Worm (Caenorhabditis elegans): ENCODE measurements around the gene gbb-2.

The gbb-2 gene

ce11 chrIV:4511259-4511890 is 4.8 kb upstream of the gbb-2 start, which contains the start of the genes rfth-1 and ZK180.8:
Gene rfth-1, minus strand, starts transcription at chrIV:4511309.
Gene ZK180.8, minus strand, starts transcription at chrIV:4511724.
- no peak for TF ChIP-seq ceh-30 (tag; optimal IDR thresholded peaks at IDR 0.05)

ce11 chrIV:4505078-4505477 is 1.5 kb downstream of the gbb-2 start:
- TF ChIP-seq ceh-31 (tag; optimal IDR thresholded peaks at IDR 0.05) (peak; percentile 51), unc-86 (tag; optimal IDR thresholded peaks at IDR 0.05) (no peak), unc-42 (tag; optimal IDR thresholded peaks at IDR 0.05) (peak; percentile 96)

DNA sequence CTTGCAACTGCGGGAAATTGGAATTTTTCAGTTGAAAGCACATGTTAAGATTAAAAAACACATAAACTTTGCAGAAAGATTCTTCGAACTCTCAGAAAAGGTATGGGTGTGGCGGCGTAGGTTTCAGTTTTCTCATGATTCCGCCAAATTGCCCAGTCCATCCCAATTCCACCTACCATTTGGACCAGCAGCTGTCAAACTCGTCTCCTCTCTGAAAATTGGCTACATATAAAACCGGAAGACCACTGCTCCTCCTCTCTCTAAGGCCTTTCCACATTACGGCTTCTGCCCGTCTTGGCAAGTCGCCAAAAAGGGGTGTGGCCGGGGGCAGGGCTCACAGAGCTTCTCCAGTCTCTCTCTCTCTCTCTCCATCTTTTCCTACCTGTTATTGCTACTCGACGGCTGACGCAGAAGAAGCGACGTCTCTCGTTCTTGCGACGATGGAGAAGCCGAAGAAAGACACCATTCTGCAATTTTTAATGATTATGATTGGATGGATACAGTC is 16.3 kb downstream of the gbb-2 start, which contains the start of gene ZK180.7:
TSS of gene ZK180.7 (plus strand) at position 395 of the 505 bp plus-strand sequence.
- TF ChIP-seq hlh-15 (tag; optimal IDR thresholded peaks at IDR 0.05) (no peak), ttx-3 (tag; optimal IDR thresholded peaks at IDR 0.05) (no peak), ceh-18 (tag; optimal IDR thresholded peaks at IDR 0.05) (no peak), ceh-24 (tag; optimal IDR thresholded peaks at IDR 0.05) (no peak), unc-55 (GFP tag; optimal IDR thresholded peaks at IDR 0.05) (no peak), madf-2 (tag; optimal IDR thresholded peaks at IDR 0.05) (no peak), fkh-10 (GFP tag; optimal IDR thresholded peaks at IDR 0.05) (no peak), syd-9 (tag; optimal IDR thresholded peaks at IDR 0.05) (no peak), hlh-6 (tag; optimal IDR thresholded peaks at IDR 0.05) (no peak), ceh-45 (GFP tag; IDR thresholded peaks at IDR 0.05) (no peak), eyg-1 (tag; optimal IDR thresholded peaks at IDR 0.05) (no peak), hlh-13 (GFP tag; optimal IDR thresholded peaks at IDR 0.05) (no peak), elt-2 (tag; optimal IDR thresholded peaks at IDR 0.05) (no peak), unc-3 (GFP tag; conservative IDR thresholded peaks at IDR 0.05) (no peak), unc-3 (tag; optimal IDR thresholded peaks at IDR 0.05) (no peak), ceh-22 (tag; optimal IDR thresholded peaks at IDR 0.05) (no peak), tbx-7 (tag; optimal IDR thresholded peaks at IDR 0.05) (no peak), lim-6 (tag; optimal IDR thresholded peaks at IDR 0.05) (no peak), ets-4 (tag; optimal IDR thresholded peaks at IDR 0.05) (no peak), lin-11 (tag; optimal IDR thresholded peaks at IDR 0.05) (no peak)

DNA sequence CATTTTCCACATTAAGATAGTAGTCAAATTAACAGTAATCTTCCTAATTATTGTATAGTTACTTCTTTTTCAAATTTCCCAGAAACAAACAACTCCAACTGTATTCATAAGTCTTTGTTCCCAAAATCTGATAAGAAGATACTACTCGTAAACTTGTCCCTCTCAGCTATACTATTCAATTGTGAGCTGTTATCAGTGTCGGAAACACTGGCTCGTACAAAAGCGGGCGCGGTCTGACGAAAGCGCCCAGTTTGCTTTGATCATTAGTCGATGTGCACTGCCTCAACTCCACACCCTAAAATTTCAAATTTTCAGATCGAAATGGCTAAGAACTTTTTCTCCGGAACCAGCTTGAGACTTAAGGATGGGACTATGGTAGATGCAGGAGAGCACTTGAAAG is 19.8 kb downstream of the gbb-2 start, which contains the start of gene trx-3:
TSS of gene trx-3 (plus strand) at position 291 of the 400 bp plus-strand sequence.
- no peak for TF ChIP-seq hlh-30 (tag; optimal IDR thresholded peaks at IDR 0.05; ENCODE audit: insufficient read depth)
- no peak for TF ChIP-seq nhr-232 (tag; optimal IDR thresholded peaks at IDR 0.05)
- no peak for TF ChIP-seq sox-2 (GFP tag; IDR thresholded peaks at IDR 0.05)
- no peak for TF ChIP-seq ceh-31 (tag; optimal IDR thresholded peaks at IDR 0.05)
- no peak for TF ChIP-seq ceh-22 (tag; optimal IDR thresholded peaks at IDR 0.05)
- TF ChIP-seq ceh-6 (GFP tag; optimal IDR thresholded peaks at IDR 0.05), result no peak
- no peak for TF ChIP-seq syd-9 (tag; optimal IDR thresholded peaks at IDR 0.05)
- no peak for TF ChIP-seq zip-5 (tag; optimal IDR thresholded peaks at IDR 0.05)
- TF ChIP-seq ets-4 (tag; optimal IDR thresholded peaks at IDR 0.05), result no peak
- TF ChIP-seq fax-1 (tag; optimal IDR thresholded peaks at IDR 0.05), result no peak
- no peak for TF ChIP-seq ceh-45 (GFP tag; IDR thresholded peaks at IDR 0.05)
- TF ChIP-seq C08G9.2 (tag; optimal IDR thresholded peaks at IDR 0.05), result no peak
- no peak for TF ChIP-seq unc-55 (GFP tag; optimal IDR thresholded peaks at IDR 0.05)
- TF ChIP-seq fkh-10 (GFP tag; optimal IDR thresholded peaks at IDR 0.05), result no peak
- TF ChIP-seq lim-6 (tag; optimal IDR thresholded peaks at IDR 0.05), result no peak
- no peak for TF ChIP-seq dve-1 (tag; optimal IDR thresholded peaks at IDR 0.05)

- TF ChIP-seq ceh-14 (tag; optimal IDR thresholded peaks at IDR 0.05), result no peak
- no peak for TF ChIP-seq ceh-22 (tag; optimal IDR thresholded peaks at IDR 0.05)
- no peak for TF ChIP-seq mec-3 (tag; optimal IDR thresholded peaks at IDR 0.05; ENCODE audit: borderline replicate concordance)
- TF ChIP-seq pax-1 (tag; optimal IDR thresholded peaks at IDR 0.05), result no peak
- TF ChIP-seq hlh-13 (GFP tag; optimal IDR thresholded peaks at IDR 0.05), result no peak
- TF ChIP-seq hlh-8 (tag; optimal IDR thresholded peaks at IDR 0.05), result no peak
- TF ChIP-seq madf-2 (tag; optimal IDR thresholded peaks at IDR 0.05), result no peak
- no peak for TF ChIP-seq pqm-1 (tag; optimal IDR thresholded peaks at IDR 0.05)
- TF ChIP-seq K02D7.2 (tag; optimal IDR thresholded peaks at IDR 0.05), result no peak
Observed at ce11 chrIV:4484555-4484954, 22.0 kb downstream of the gbb-2 start.
